Worm (Caenorhabditis elegans) whole organism, mixed stage, embryonic: Measurements from ENCODE around the gene rpap-3.
A peak's percentile ranks its signal among the peaks of the same experiment; 100 is the strongest.

Source experiments
- M03D4.4 ChIP-seq: sonication (generic microtip); optimal IDR thresholded peaks from 2 replicates; lab custom pipeline; 2017; ENCODE audit warnings: mild to moderate bottlenecking, missing genetic modification characterization, missing compliant biosample characterization
- bed-3 ChIP-seq: fragments of 200-800 bp; sonication (Bioruptor generic); optimal IDR thresholded peaks from 3 replicates; lab custom pipeline; 2018; ENCODE audit warnings: mild to moderate bottlenecking, missing genetic modification characterization, moderate library complexity, missing compliant biosample characterization
- blmp-1 ChIP-seq: fragments of 150-350 bp; optimal IDR thresholded peaks from 2 replicates; lab custom pipeline; 2014; ENCODE audit warnings: missing biosample characterization, missing genetic modification characterization
- ceh-39 ChIP-seq: fragments of 150-350 bp; optimal IDR thresholded peaks from 2 replicates; lab custom pipeline; 2014; ENCODE audit warnings: missing biosample characterization, missing genetic modification characterization
- ceh-43 ChIP-seq: fragments of 200-800 bp; sonication (Bioruptor generic); optimal IDR thresholded peaks from 2 replicates; lab custom pipeline; 2018; ENCODE audit warnings: mild to moderate bottlenecking, missing genetic modification characterization, moderate library complexity, missing compliant biosample characterization
- ceh-83 ChIP-seq: fragments of 200-800 bp; sonication (Bioruptor generic); optimal IDR thresholded peaks from 2 replicates; lab custom pipeline; 2018; ENCODE audit warnings: mild to moderate bottlenecking, missing genetic modification characterization, missing compliant biosample characterization
- ces-1 ChIP-seq: fragments of 150-350 bp; optimal IDR thresholded peaks from 2 replicates; lab custom pipeline; 2014; ENCODE audit warnings: missing biosample characterization, missing genetic modification reagents, missing genetic modification characterization
- cnd-1 ChIP-seq: fragments of 200-800 bp; sonication (Bioruptor generic); optimal IDR thresholded peaks from 2 replicates; lab custom pipeline; 2018; ENCODE audit warnings: mild to moderate bottlenecking, missing genetic modification characterization, missing compliant biosample characterization
- drap-1 ChIP-seq: fragments of 200-800 bp; sonication (Bioruptor generic); optimal IDR thresholded peaks from 3 replicates; lab custom pipeline; 2018; ENCODE audit warnings: mild to moderate bottlenecking, missing genetic modification characterization, missing compliant biosample characterization
- elt-1 ChIP-seq: sonication (generic microtip); optimal IDR thresholded peaks from 2 replicates; lab custom pipeline; 2017; ENCODE audit warnings: missing genetic modification characterization, mild to moderate bottlenecking, missing compliant biosample characterization, antibody characterized with exemption, moderate library complexity, borderline replicate concordance; ENCODE audit not compliant: insufficient read depth
- elt-3 ChIP-seq: fragments of 150-350 bp; optimal IDR thresholded peaks from 2 replicates; lab custom pipeline; 2014; ENCODE audit warnings: missing biosample characterization, missing genetic modification characterization
- flh-1 ChIP-seq: fragments of 200-800 bp; sonication (Bioruptor generic); optimal IDR thresholded peaks from 2 replicates; lab custom pipeline; 2018; ENCODE audit warnings: mild to moderate bottlenecking, missing genetic modification characterization, moderate library complexity, missing compliant biosample characterization
- ham-2 ChIP-seq: fragments of 200-800 bp; sonication (Bioruptor generic); optimal IDR thresholded peaks from 2 replicates; lab custom pipeline; 2018; ENCODE audit warnings: mild to moderate bottlenecking, missing genetic modification characterization, missing compliant biosample characterization
- hlh-1 ChIP-seq: fragments of 150-350 bp; optimal IDR thresholded peaks from 2 replicates; lab custom pipeline; 2014; ENCODE audit warnings: missing biosample characterization, missing genetic modification reagents, missing genetic modification characterization
- lin-13 ChIP-seq: fragments of 150-350 bp; optimal IDR thresholded peaks from 2 replicates; lab custom pipeline; 2014; ENCODE audit warnings: missing biosample characterization, missing genetic modification characterization
- lin-32 ChIP-seq: fragments of 200-800 bp; sonication (Bioruptor generic); optimal IDR thresholded peaks from 2 replicates; lab custom pipeline; 2018; ENCODE audit warnings: mild to moderate bottlenecking, missing genetic modification characterization, missing compliant biosample characterization
- lsy-2 ChIP-seq: fragments of 150-350 bp; optimal IDR thresholded peaks from 2 replicates; lab custom pipeline; 2014; ENCODE audit warnings: missing biosample characterization, missing genetic modification characterization
- mab-5 ChIP-seq: fragments of 150-350 bp; optimal IDR thresholded peaks from 2 replicates; lab custom pipeline; 2014; ENCODE audit warnings: missing biosample characterization, missing genetic modification characterization
- mep-1 ChIP-seq: fragments of 150-350 bp; optimal IDR thresholded peaks from 2 replicates; lab custom pipeline; 2017; ENCODE audit warnings: missing biosample characterization, missing genetic modification reagents, missing genetic modification characterization, inconsistent platforms
- mls-2 ChIP-seq: sonication (generic microtip); optimal IDR thresholded peaks from 2 replicates; lab custom pipeline; 2016; ENCODE audit warnings: mild to moderate bottlenecking, missing genetic modification characterization, moderate library complexity, missing compliant biosample characterization
- nhr-12 ChIP-seq: fragments of 150-350 bp; optimal IDR thresholded peaks from 2 replicates; lab custom pipeline; 2014; ENCODE audit warnings: missing biosample characterization, missing genetic modification characterization
- nhr-2 ChIP-seq: fragments of 150-350 bp; optimal IDR thresholded peaks from 2 replicates; lab custom pipeline; 2014; ENCODE audit warnings: missing biosample characterization, missing genetic modification characterization
- nhr-237 ChIP-seq: fragments of 150-350 bp; optimal IDR thresholded peaks from 2 replicates; lab custom pipeline; 2014; ENCODE audit warnings: missing biosample characterization, missing genetic modification characterization
- nhr-28 ChIP-seq: fragments of 150-350 bp; optimal IDR thresholded peaks from 2 replicates; lab custom pipeline; 2014; ENCODE audit warnings: missing biosample characterization, missing genetic modification characterization
- nhr-76 ChIP-seq: sonication (generic microtip); optimal IDR thresholded peaks from 2 replicates; lab custom pipeline; 2017; ENCODE audit warnings: missing biosample characterization, missing genetic modification characterization
- pha-4 ChIP-seq: fragments of 150-350 bp; optimal IDR thresholded peaks from 2 replicates; lab custom pipeline; 2018; ENCODE audit warnings: missing biosample characterization, missing genetic modification reagents, missing genetic modification characterization
- sem-2 ChIP-seq: fragments of 200-800 bp; sonication (Bioruptor generic); optimal IDR thresholded peaks from 2 replicates; lab custom pipeline; 2018; ENCODE audit warnings: mild to moderate bottlenecking, missing genetic modification characterization, missing compliant biosample characterization
- snpc-4 ChIP-seq: fragments of 150-350 bp; optimal IDR thresholded peaks from 2 replicates; lab custom pipeline; 2014; ENCODE audit warnings: missing biosample characterization, missing genetic modification characterization
- sptf-1 ChIP-seq: sonication (generic microtip); optimal IDR thresholded peaks from 2 replicates; lab custom pipeline; 2017; ENCODE audit warnings: mild to moderate bottlenecking, missing genetic modification characterization, moderate library complexity, missing compliant biosample characterization
- tbx-8 ChIP-seq: fragments of 200-800 bp; sonication (Bioruptor generic); optimal IDR thresholded peaks from 2 replicates; lab custom pipeline; 2018; ENCODE audit warnings: mild to moderate bottlenecking, missing genetic modification characterization, moderate library complexity, missing compliant biosample characterization
- unc-120 ChIP-seq: sonication (generic microtip); optimal IDR thresholded peaks from 2 replicates; lab custom pipeline; 2017; ENCODE audit warnings: missing genetic modification characterization, missing compliant biosample characterization; ENCODE audit not compliant: poor library complexity, severe bottlenecking
- unc-39 ChIP-seq: fragments of 150-350 bp; optimal IDR thresholded peaks from 2 replicates; lab custom pipeline; 2014; ENCODE audit warnings: missing biosample characterization, missing genetic modification characterization
- unc-62 ChIP-seq: fragments of 150-350 bp; optimal IDR thresholded peaks from 2 replicates; lab custom pipeline; 2014; ENCODE audit warnings: missing biosample characterization, missing genetic modification reagents, missing genetic modification characterization
- zip-8 ChIP-seq: fragments of 150-350 bp; optimal IDR thresholded peaks from 2 replicates; lab custom pipeline; 2014; ENCODE audit warnings: missing biosample characterization, missing genetic modification characterization
- ztf-11 ChIP-seq: fragments of 150-350 bp; optimal IDR thresholded peaks from 2 replicates; lab custom pipeline; 2014; ENCODE audit warnings: missing biosample characterization, missing genetic modification characterization

Gene rpap-3

ce11 chrIV:7796432-7797113 is 17.8 kb upstream of the rpap-3 start, which contains the start of gene sgo-1:
sgo-1 (minus strand) TSS chrIV:7796482.
- no peak for TF ChIP-seq tbx-8 (GFP tag; lab: Kevin White, UChicago)
- TF ChIP-seq nhr-2: no peak
- TF ChIP-seq zip-8 (tag; lab: Kevin White, UChicago): no peak
- no peak for TF ChIP-seq elt-3
- no peak for TF ChIP-seq elt-1 (tag; lab: Kevin White, UChicago)
- no peak for TF ChIP-seq sptf-1 (tag; lab: Kevin White, UChicago)
- no peak for TF ChIP-seq blmp-1 (tag; lab: Kevin White, UChicago)
- TF ChIP-seq mls-2 (tag; lab: Kevin White, UChicago): no peak
- no peak for TF ChIP-seq lin-13 (tag; lab: Kevin White, UChicago)
- no peak for TF ChIP-seq nhr-28
- TF ChIP-seq nhr-76: no peak
- TF ChIP-seq hlh-1: no peak
- TF ChIP-seq, all 35 proteins: peak for 0

ce11 chrIV:7794709-7795108 is 15.9 kb upstream of the rpap-3 start, which contains the start of gene ntp-1:
ntp-1 (minus strand) TSS chrIV:7794809.
- TF ChIP-seq bed-3 (no peak), unc-120 (tag; lab: Kevin White, UChicago) (no peak), unc-62 (GFP tag; lab: Kevin White, UChicago) (no peak), mep-1 (tag; lab: Kevin White, UChicago) (no peak), nhr-28 (no peak), ceh-39 (tag; lab: Kevin White, UChicago) (no peak), tbx-8 (GFP tag; lab: Kevin White, UChicago) (no peak), cnd-1 (no peak), unc-39 (tag; lab: Kevin White, UChicago) (no peak), blmp-1 (tag; lab: Kevin White, UChicago) (no peak), pha-4 (no peak)

ce11 chrIV:7791821-7792446 is 13.2 kb upstream of the rpap-3 start, which contains the start of gene C33H5.13:
C33H5.13 (minus strand) TSS chrIV:7792263.
- TF ChIP-seq flh-1 (GFP tag; lab: Kevin White, UChicago): no peak
- no peak for TF ChIP-seq nhr-28
- no peak for TF ChIP-seq ces-1 (GFP tag; lab: Kevin White, UChicago)
- no peak for TF ChIP-seq nhr-237 (tag; lab: Kevin White, UChicago)
- no peak for TF ChIP-seq cnd-1
- no peak for TF ChIP-seq elt-1 (tag; lab: Kevin White, UChicago)
- no peak for TF ChIP-seq nhr-76
- TF ChIP-seq ceh-83 (GFP tag; lab: Kevin White, UChicago): no peak

- TF ChIP-seq ceh-83 (GFP tag; lab: Kevin White, UChicago) (no peak), zip-8 (tag; lab: Kevin White, UChicago) (no peak), unc-120 (tag; lab: Kevin White, UChicago) (peak; percentile 56), nhr-2 (no peak), ham-2 (GFP tag; lab: Kevin White, UChicago) (no peak), snpc-4 (tag; lab: Kevin White, UChicago) (no peak), lin-13 (tag; lab: Kevin White, UChicago) (peak; percentile 85), mep-1 (tag; lab: Kevin White, UChicago) (peak; percentile 98), lsy-2 (tag; lab: Kevin White, UChicago) (peak; percentile 98), drap-1 (GFP tag; lab: Kevin White, UChicago) (peak; percentile 20), sem-2 (no peak), hlh-1 (peak; percentile 95), nhr-12 (tag; lab: Kevin White, UChicago) (peak; percentile 2), M03D4.4 (tag; lab: Kevin White, UChicago) (no peak), ces-1 (GFP tag; lab: Kevin White, UChicago) (peak; percentile 87), nhr-237 (tag; lab: Kevin White, UChicago) (peak; percentile 86), ceh-39 (tag; lab: Kevin White, UChicago) (peak; percentile 86), unc-62 (GFP tag; lab: Kevin White, UChicago) (peak; percentile 77), pha-4 (peak; percentile 94), ceh-43 (GFP tag; lab: Kevin White, UChicago) (no peak), tbx-8 (GFP tag; lab: Kevin White, UChicago) (no peak), elt-1 (tag; lab: Kevin White, UChicago) (peak; percentile 30), blmp-1 (tag; lab: Kevin White, UChicago) (no peak), cnd-1 (peak; percentile 58), mab-5 (tag; lab: Kevin White, UChicago) (no peak), nhr-28 (no peak), ztf-11 (no peak), sptf-1 (tag; lab: Kevin White, UChicago) (peak; percentile 6), lin-32 (GFP tag; lab: Kevin White, UChicago) (no peak), mls-2 (tag; lab: Kevin White, UChicago) (no peak), unc-39 (tag; lab: Kevin White, UChicago) (no peak), elt-3 (no peak)
- TF ChIP-seq, all 35 proteins: peak for 15
Observed at ce11 chrIV:7790801-7791588, 12.2 kb upstream of the rpap-3 start, which contains the start of gene rsp-6. rsp-6 (minus strand) TSS chrIV:7791229.
